Fruit fly (Drosophila melanogaster) S2 (cell line): Measurements from ENCODE around the gene CG14817.

ENCODE experiments used
- CG8478 ChIP-seq: fragments of >200 bp; optimal IDR thresholded peaks from 2 replicates; lab custom pipeline; 2018
- CTCF ChIP-seq, 2 experiments: fragments of >200 bp; optimal IDR thresholded peaks; 2 replicates each; lab custom pipeline; 2018

DNA sequence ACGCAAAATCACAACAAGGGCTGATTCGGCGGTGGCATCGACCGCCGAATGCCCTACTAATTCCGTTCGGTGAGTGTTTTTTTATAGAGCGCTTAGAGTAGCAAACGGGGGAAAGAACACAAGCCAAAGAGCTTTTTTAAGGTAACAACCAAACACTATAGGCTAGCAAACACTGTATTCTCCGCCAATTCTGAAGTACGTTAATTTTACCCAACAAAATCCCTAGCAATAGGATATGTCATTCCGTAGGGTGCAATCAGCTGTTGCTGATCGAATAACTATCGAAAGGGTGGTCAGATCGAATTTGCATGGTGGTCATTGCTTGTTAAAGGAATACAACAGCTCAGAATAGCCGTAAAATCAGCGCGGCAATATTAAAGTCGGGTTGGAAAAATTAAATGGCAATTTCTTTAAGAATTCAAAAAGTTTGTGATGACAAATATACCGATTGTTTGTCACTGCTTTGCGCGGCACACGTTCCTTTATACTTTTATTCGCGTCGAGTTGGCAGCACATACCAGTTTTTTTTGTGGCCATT is 30.7 kb upstream of the CG14817 start, which contains the start of gene mip130:
- TF ChIP-seq CTCF (optimal IDR thresholded peaks at IDR 0.05; lab: Kevin White, UChicago) (no peak), CG8478 (lab: Kevin White, UChicago) (no peak)
